Fruit fly (Drosophila melanogaster): Measurements from ENCODE around the gene CG14610.

Gene CG14610

dm6 chr3R:7124109-7124639, 19.9 kb downstream of the CG14610 start, which contains the start of the genes Alh and CG10098 (continued):
- TF ChIP-seq Sox100B (GFP tag; optimal IDR thresholded peaks at IDR 0.05) (peak; percentile 72), CG31224 (GFP tag; IDR thresholded peaks at IDR 0.05) (peak; percentile 54; the same call in 1 of the 2 replicates), ab (GFP tag; optimal IDR thresholded peaks at IDR 0.05) (peak; percentile 83), mam (GFP tag; optimal IDR thresholded peaks at IDR 0.05) (peak; percentile 95), ham (GFP tag; IDR thresholded peaks at IDR 0.05) (peak; percentile 64; the same call in 1 of the 2 replicates), dm (GFP tag; optimal IDR thresholded peaks at IDR 0.05) (peak; percentile 75), CG12155 (GFP tag; optimal IDR thresholded peaks at IDR 0.05) (peak; percentile 87), CG17568 (GFP tag; optimal IDR thresholded peaks at IDR 0.05) (peak; percentile 26), Neu2 (GFP tag; optimal IDR thresholded peaks at IDR 0.05; ENCODE audit: borderline replicate concordance) (no peak), chinmo (GFP tag; IDR thresholded peaks at IDR 0.05; ENCODE audit: partially characterized antibody) (0 out of 4 replicates have a peak, but pooled peaks have one; percentile 15), esg (GFP tag; conservative IDR thresholded peaks at IDR 0.05) (peak; percentile 75), trh (GFP tag; optimal IDR thresholded peaks at IDR 0.05) (peak; percentile 18), CG3847 (GFP tag; IDR thresholded peaks at IDR 0.05) (peak; percentile 82), CG2202 (tag; optimal IDR thresholded peaks at IDR 0.05) (peak; percentile 29), org-1 (GFP tag; optimal IDR thresholded peaks at IDR 0.05) (no peak), Tbp (GFP tag; optimal IDR thresholded peaks at IDR 0.05) (no peak), CG7357 (GFP tag; IDR thresholded peaks at IDR 0.05) (peak; percentile 66), salm (tag; optimal IDR thresholded peaks at IDR 0.05) (no peak), CG10321 (GFP tag; IDR thresholded peaks at IDR 0.05) (no peak), CG17829 (tag; optimal IDR thresholded peaks at IDR 0.05) (peak; percentile 78), CG3995 (GFP tag; optimal IDR thresholded peaks at IDR 0.05) (peak; percentile 59), CG13894 (tag; optimal IDR thresholded peaks at IDR 0.05) (peak; percentile 77), gem (tag; optimal IDR thresholded peaks at IDR 0.05) (peak; percentile 88), Optix (GFP tag; IDR thresholded peaks at IDR 0.05) (peak; percentile 23; the same call in 1 of the 3 replicates), mld (GFP tag; IDR thresholded peaks at IDR 0.05; ENCODE audit: partially characterized antibody) (no peak; the same call in 2 of the 3 replicates), ssp (GFP tag; IDR thresholded peaks at IDR 0.05) (peak; percentile 80), mirr (GFP tag; optimal IDR thresholded peaks at IDR 0.05) (no peak), CG17186 (GFP tag; optimal IDR thresholded peaks at IDR 0.05) (peak; percentile 14), gcm2 (GFP tag; optimal IDR thresholded peaks at IDR 0.05) (peak; percentile 60), CG17612 (GFP tag; IDR thresholded peaks at IDR 0.05) (peak; percentile 47; the same call in 1 of the 2 replicates), twi (tag; optimal IDR thresholded peaks at IDR 0.05) (peak; percentile 71), CG13624 (GFP tag; optimal IDR thresholded peaks at IDR 0.05) (peak; percentile 82), odd (GFP tag; optimal IDR thresholded peaks at IDR 0.05) (no peak), Hmx (GFP tag; optimal IDR thresholded peaks at IDR 0.05) (peak; percentile 75), PHDP (tag; optimal IDR thresholded peaks at IDR 0.05) (peak; percentile 76), insv (GFP tag; optimal IDR thresholded peaks at IDR 0.05) (peak in 1 of 2 experiments; percentile 52), Bteb2 (GFP tag; optimal IDR thresholded peaks at IDR 0.05) (peak; percentile 74), CG8765 (GFP tag; IDR thresholded peaks at IDR 0.05) (peak; percentile 68; the same call in 1 of the 2 replicates), CG3163 (GFP tag; optimal IDR thresholded peaks at IDR 0.05) (peak; percentile 41), schlank (tag; optimal IDR thresholded peaks at IDR 0.05) (peak; percentile 49), Spps (tag; optimal IDR thresholded peaks at IDR 0.05) (peak; percentile 34), run (tag; optimal IDR thresholded peaks at IDR 0.05) (no peak), CG10267 (tag; optimal IDR thresholded peaks at IDR 0.05) (peak; percentile 96), Stat92E (GFP tag; optimal IDR thresholded peaks at IDR 0.05) (no peak), CG10147 (GFP tag; optimal IDR thresholded peaks at IDR 0.05) (peak; percentile 75), CG10543 (GFP tag; optimal IDR thresholded peaks at IDR 0.05) (peak; percentile 81), Drgx (GFP tag; IDR thresholded peaks at IDR 0.05) (no peak; the same call in 1 of the 2 replicates), CG6654 (GFP tag; optimal IDR thresholded peaks at IDR 0.05) (peak; percentile 49), CG12219 (GFP tag; optimal IDR thresholded peaks at IDR 0.05) (peak; percentile 34), zfh2 (GFP tag; optimal IDR thresholded peaks at IDR 0.05) (peak; percentile 95)
